Worm (Caenorhabditis elegans): ENCODE results near the gene Y4C6B.2.

- TF ChIP-seq T22C8.4 (GFP tag; IDR thresholded peaks at IDR 0.05) (no peak), med-1 (GFP tag; optimal IDR thresholded peaks at IDR 0.05; ENCODE audit: insufficient read depth) (no peak), ztf-29 (GFP tag; IDR thresholded peaks at IDR 0.05) (no peak), flt-1 (GFP tag; IDR thresholded peaks at IDR 0.05) (no peak)
Measured at ce11 chrIV:5290547-5290946, 48.8 kb upstream of the Y4C6B.2 start, which contains the start of gene nlp-47.

Measured in whole organism, midembryonic.